Fruit fly (Drosophila melanogaster): ENCODE data around the gene CG8838.
A peak's percentile ranks its signal among the peaks of the same experiment; 100 is the strongest.

The CG8838 gene

DNA sequence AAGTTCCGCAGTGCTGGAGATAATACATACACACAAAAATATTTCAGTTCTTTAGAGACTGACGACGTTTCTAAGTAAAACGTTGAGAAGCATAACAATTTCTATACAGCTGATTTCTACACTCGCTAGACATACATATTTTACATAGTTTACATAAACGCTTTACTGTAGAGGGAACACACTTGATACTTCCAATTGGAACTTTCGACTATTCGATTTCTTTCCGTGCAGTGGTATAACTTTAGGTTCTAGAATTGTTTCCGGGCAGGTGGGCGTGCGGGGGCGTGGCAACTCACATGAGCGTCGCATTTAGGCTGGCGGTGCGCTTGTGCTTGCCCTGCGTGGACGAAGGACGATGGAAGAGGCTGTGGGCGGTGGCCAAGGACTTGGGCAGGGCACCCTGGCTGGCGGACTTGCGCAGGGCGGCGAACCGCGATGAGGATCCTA, 15.1 kb downstream of the CG8838 start (continued):
- TF ChIP-seq bcd (GFP tag; optimal IDR thresholded peaks at IDR 0.05) (no peak), CG13775 (GFP tag; optimal IDR thresholded peaks at IDR 0.05) (no peak), Gug (GFP tag; IDR thresholded peaks at IDR 0.05) (no peak), CG30020 (tag; optimal IDR thresholded peaks at IDR 0.05) (no peak), CG11696 (GFP tag; IDR thresholded peaks at IDR 0.05) (no peak), Sry-β (GFP tag; optimal IDR thresholded peaks at IDR 0.05) (no peak), oc (tag; optimal IDR thresholded peaks at IDR 0.05) (no peak), Hmr (GFP tag; optimal IDR thresholded peaks at IDR 0.05) (no peak), CG10654 (GFP tag; optimal IDR thresholded peaks at IDR 0.05) (no peak), salm (tag; optimal IDR thresholded peaks at IDR 0.05) (no peak), CG18011 (GFP tag; optimal IDR thresholded peaks at IDR 0.05) (no peak), Mad (GFP tag; optimal IDR thresholded peaks at IDR 0.05) (no peak), Fer3 (tag; optimal IDR thresholded peaks at IDR 0.05) (no peak), pho (GFP tag; optimal IDR thresholded peaks at IDR 0.05) (peak; percentile 3), CG11504 (tag; optimal IDR thresholded peaks at IDR 0.05) (peak; percentile 37), CG8924 (tag; optimal IDR thresholded peaks at IDR 0.05) (no peak), cwo (GFP tag; optimal IDR thresholded peaks at IDR 0.05) (no peak), CG2120 (GFP tag; optimal IDR thresholded peaks at IDR 0.05) (peak; percentile 18), CG10543 (GFP tag; optimal IDR thresholded peaks at IDR 0.05) (no peak), Bteb2 (GFP tag; optimal IDR thresholded peaks at IDR 0.05) (no peak), Xrp1 (GFP tag; IDR thresholded peaks at IDR 0.05) (0 out of 2 replicates have a peak, but pooled peaks have one; percentile 48), fru (optimal IDR thresholded peaks at IDR 0.05) (no peak), CG32532 (GFP tag; IDR thresholded peaks at IDR 0.05) (no peak), Ada2b (GFP tag; IDR thresholded peaks at IDR 0.05) (no peak), NfI (GFP tag; optimal IDR thresholded peaks at IDR 0.05) (peak; percentile 4), E2f2 (GFP tag; IDR thresholded peaks at IDR 0.05) (peak; percentile 10; the same call in 1 of the 2 replicates), Nf-YA (GFP tag; IDR thresholded peaks at IDR 0.05) (no peak), pum (GFP tag; optimal IDR thresholded peaks at IDR 0.05) (no peak), CG43689 (GFP tag; IDR thresholded peaks at IDR 0.05) (no peak), emc (GFP tag; optimal IDR thresholded peaks at IDR 0.05) (no peak), mam (GFP tag; optimal IDR thresholded peaks at IDR 0.05) (peak; percentile 29), CG4424 (GFP tag; optimal IDR thresholded peaks at IDR 0.05) (no peak), ems (GFP tag; optimal IDR thresholded peaks at IDR 0.05) (no peak), Lhr (GFP tag; optimal IDR thresholded peaks at IDR 0.05) (no peak), da (GFP tag; optimal IDR thresholded peaks at IDR 0.05) (no peak), Atf6 (GFP tag; IDR thresholded peaks at IDR 0.05) (0 out of 2 replicates have a peak, but pooled peaks have one; percentile 13), Meics (GFP tag; optimal IDR thresholded peaks at IDR 0.05) (peak; percentile 4), Hr39 (optimal IDR thresholded peaks at IDR 0.05) (no peak), Hsf (GFP tag; optimal IDR thresholded peaks at IDR 0.05) (peak; percentile 2), unpg (GFP tag; optimal IDR thresholded peaks at IDR 0.05) (peak; percentile 12), CG7987 (GFP tag; optimal IDR thresholded peaks at IDR 0.05) (no peak), Hmx (GFP tag; optimal IDR thresholded peaks at IDR 0.05) (no peak), Dip2 (GFP tag; IDR thresholded peaks at IDR 0.05) (no peak), hbn (GFP tag; IDR thresholded peaks at IDR 0.05; ENCODE audit: partially characterized antibody) (no peak), tup (GFP tag; optimal IDR thresholded peaks at IDR 0.05) (no peak), CG34224 (GFP tag; IDR thresholded peaks at IDR 0.05; ENCODE audit: partially characterized antibody) (0 out of 3 replicates have a peak, but pooled peaks have one; percentile 27), CG9609 (GFP tag; optimal IDR thresholded peaks at IDR 0.05) (peak; percentile 2), fd3F (GFP tag; optimal IDR thresholded peaks at IDR 0.05) (no peak), ken (GFP tag; IDR thresholded peaks at IDR 0.05) (no peak), prd (optimal IDR thresholded peaks at IDR 0.05) (no peak), prd (GFP tag; IDR thresholded peaks at IDR 0.05) (no peak), gsb-n (tag; optimal IDR thresholded peaks at IDR 0.05) (no peak), org-1 (GFP tag; optimal IDR thresholded peaks at IDR 0.05) (no peak)

Data from whole organism, embryonic.